Worm (Caenorhabditis elegans): ENCODE data around the gene C40A11.4.

ce11 chrII:2138901-2139300 lies 1.7 kb downstream of the C40A11.4 start:
- TF ChIP-seq ceh-27 (GFP tag; optimal IDR thresholded peaks at IDR 0.05) (no peak), ztf-6 (GFP tag; IDR thresholded peaks at IDR 0.05) (no peak), F57A8.1 (GFP tag; optimal IDR thresholded peaks at IDR 0.05) (no peak), C17E4.6 (GFP tag; IDR thresholded peaks at IDR 0.05) (no peak), unc-62 (GFP tag; optimal IDR thresholded peaks at IDR 0.05) (no peak), ama-1 (optimal IDR thresholded peaks at IDR 0.05) (no peak), ama-1 (GFP tag; optimal IDR thresholded peaks at IDR 0.05) (no peak)
